Worm (Caenorhabditis elegans) whole organism, midembryonic: ENCODE data around the gene ZK899.5.

ENCODE experiments used
- T22C8.4 ChIP-seq: fragments of 200-800 bp; sonication (Bioruptor generic); IDR thresholded peaks from 2 replicates; pipeline ENCODE4 v1.3.6; 2022; ENCODE audit warnings: missing genetic modification characterization, missing compliant biosample characterization
- flt-1 ChIP-seq: fragments of 200-800 bp; sonication (Bioruptor generic); IDR thresholded peaks from 2 replicates; pipeline ENCODE4 v1.3.6; 2022; ENCODE audit warnings: missing genetic modification characterization, missing compliant biosample characterization
- klf-2 ChIP-seq: fragments of 200-800 bp; sonication (Bioruptor generic); conservative IDR thresholded peaks from 2 replicates; pipeline ENCODE4 v1.3.6; 2022; ENCODE audit warnings: missing genetic modification reagents, missing genetic modification characterization, missing compliant biosample characterization
- med-1 ChIP-seq: sonication (generic microtip); optimal IDR thresholded peaks from 2 replicates; lab custom pipeline; 2017; ENCODE audit warnings: missing genetic modification characterization, mild to moderate bottlenecking, missing compliant biosample characterization, antibody characterized with exemption, missing genetic modification reagents; ENCODE audit not compliant: insufficient read depth
- tab-1 ChIP-seq: fragments of 200-800 bp; sonication (Bioruptor generic); IDR thresholded peaks from 2 replicates; pipeline ENCODE4 v1.3.6; 2022; ENCODE audit warnings: missing genetic modification characterization, missing compliant biosample characterization
- ztf-23 ChIP-seq: fragments of 200-800 bp; sonication (Bioruptor generic); IDR thresholded peaks from 2 replicates; pipeline ENCODE4 v1.3.6; 2022; ENCODE audit warnings: missing genetic modification reagents, missing genetic modification characterization, missing compliant biosample characterization
- ztf-29 ChIP-seq: fragments of 200-800 bp; sonication (Bioruptor generic); IDR thresholded peaks from 2 replicates; pipeline ENCODE4 v1.3.6; 2022; ENCODE audit warnings: missing genetic modification reagents, missing genetic modification characterization, missing compliant biosample characterization

DNA sequence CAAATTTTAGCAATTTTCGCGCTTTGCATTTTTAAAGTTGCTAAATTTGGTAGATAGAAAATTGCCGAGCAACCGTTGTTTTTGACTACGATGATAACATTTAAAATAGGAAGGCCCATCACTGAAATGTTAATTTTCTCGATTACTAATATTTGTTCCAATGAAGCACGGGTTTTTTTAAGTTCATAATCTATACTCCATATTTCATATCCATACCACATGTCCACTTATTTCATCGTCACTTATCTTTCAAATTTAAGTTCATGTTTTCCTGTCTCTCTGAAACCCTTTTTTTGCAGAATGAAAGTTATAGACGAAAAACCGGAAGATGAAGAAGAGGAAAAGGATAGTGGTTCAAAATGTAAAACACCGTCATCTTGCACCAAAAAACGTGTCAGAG is 11.4 kb upstream of the ZK899.5 start, which contains the start of gene gap-2:
- no peak for TF ChIP-seq ztf-29 (GFP tag; lab: Robert Waterston, UW)
- no peak for TF ChIP-seq ztf-23 (GFP tag; lab: Robert Waterston, UW)
- no peak for TF ChIP-seq tab-1
- no peak for TF ChIP-seq T22C8.4 (GFP tag; lab: Robert Waterston, UW)
- TF ChIP-seq flt-1 (GFP tag; lab: Robert Waterston, UW), result no peak
- TF ChIP-seq klf-2 (GFP tag; lab: Robert Waterston, UW), result no peak
- no peak for TF ChIP-seq med-1 (GFP tag; lab: Kevin White, UChicago)
